Worm (Caenorhabditis elegans): ENCODE results near the gene famk-1.
A peak's percentile ranks its signal among the peaks of the same experiment; 100 is the strongest.

The famk-1 gene

DNA sequence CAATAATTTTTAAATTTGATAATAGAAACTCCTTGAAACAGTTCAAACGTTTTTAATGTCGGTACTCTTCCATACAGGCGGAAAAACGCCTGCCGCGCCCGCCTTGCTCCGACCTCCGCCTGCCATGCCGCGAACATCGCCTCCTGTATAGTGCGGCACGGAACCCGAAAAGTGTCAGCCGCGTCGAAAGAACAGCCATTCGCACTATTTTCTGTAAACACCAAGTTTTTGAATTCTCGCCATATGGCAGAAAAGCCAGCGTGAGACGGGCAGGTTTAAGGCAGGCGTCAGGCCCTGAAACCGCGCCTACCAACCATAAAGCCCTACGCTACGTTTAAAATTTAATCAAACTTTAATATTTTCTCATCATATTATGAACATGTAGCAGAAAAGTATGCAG, 9.7 kb upstream of the famk-1 start:
- TF ChIP-seq efl-1 (optimal IDR thresholded peaks at IDR 0.05) (no peak), efl-1 (GFP tag; optimal IDR thresholded peaks at IDR 0.05 in 1 of 2) (peak in 1 of 2 experiments; percentile 71), nhr-20 (tag; optimal IDR thresholded peaks at IDR 0.05) (no peak), snpc-4 (tag; optimal IDR thresholded peaks at IDR 0.05) (peak; percentile 39)

DNA sequence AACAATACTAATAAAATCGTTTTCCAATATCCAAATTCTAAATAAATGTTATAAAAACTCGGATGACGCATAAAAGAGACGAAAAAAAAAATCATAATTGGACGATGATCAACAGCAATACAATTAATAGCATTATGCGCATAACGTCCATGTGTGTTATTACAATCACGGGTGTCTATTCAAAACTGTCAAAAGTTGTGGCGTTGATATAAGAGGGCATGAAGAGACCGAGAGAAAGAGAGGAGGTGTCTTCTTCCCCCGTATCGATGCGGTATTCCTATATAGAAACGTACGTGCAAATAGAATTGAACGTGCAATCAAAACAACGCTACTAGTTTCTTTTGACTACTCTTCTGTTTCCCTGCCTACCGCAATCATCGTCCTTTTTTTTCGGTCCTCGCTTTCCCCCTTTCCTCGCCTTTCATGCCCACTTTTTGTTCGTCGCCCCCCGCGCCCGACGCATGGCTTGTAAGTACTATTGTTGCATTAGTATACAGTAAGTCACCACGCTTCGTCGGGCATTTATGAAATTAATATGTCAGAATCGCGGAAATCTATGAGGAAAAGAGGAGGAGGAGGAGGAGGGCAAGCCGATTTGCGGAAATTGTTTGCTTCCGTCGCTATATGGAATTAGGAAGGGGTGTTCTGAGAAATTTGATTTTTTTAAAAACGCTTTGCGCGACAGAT, 8.9 kb upstream of the famk-1 start:
- peak; percentile 86 for TF ChIP-seq nhr-85 (tag)
- TF ChIP-seq nhr-28 (tag; optimal IDR thresholded peaks at IDR 0.05): no peak
- TF ChIP-seq sup-37 (GFP tag; optimal IDR thresholded peaks at IDR 0.05): no peak
- TF ChIP-seq skn-1 (tag; optimal IDR thresholded peaks at IDR 0.05): peak; percentile 2
- TF ChIP-seq snu-23 (GFP tag; optimal IDR thresholded peaks at IDR 0.05): peak; percentile 33
- TF ChIP-seq mep-1 (tag; optimal IDR thresholded peaks at IDR 0.05): peak; percentile 36
- TF ChIP-seq lin-35 (GFP tag; optimal IDR thresholded peaks at IDR 0.05): peak in 1 of 2 experiments; percentile 21
- TF ChIP-seq efl-1 (optimal IDR thresholded peaks at IDR 0.05): no peak
- peak in 1 of 2 experiments; percentile 91 for TF ChIP-seq efl-1 (GFP tag; optimal IDR thresholded peaks at IDR 0.05 in 1 of 2)
- TF ChIP-seq lin-14 (GFP tag; optimal IDR thresholded peaks at IDR 0.05): peak; percentile 56
- peak; percentile 7 for TF ChIP-seq blmp-1 (tag; optimal IDR thresholded peaks at IDR 0.05)
- TF ChIP-seq nhr-20 (tag; optimal IDR thresholded peaks at IDR 0.05): peak; percentile 22
- TF ChIP-seq fkh-10 (GFP tag; optimal IDR thresholded peaks at IDR 0.05): no peak

DNA sequence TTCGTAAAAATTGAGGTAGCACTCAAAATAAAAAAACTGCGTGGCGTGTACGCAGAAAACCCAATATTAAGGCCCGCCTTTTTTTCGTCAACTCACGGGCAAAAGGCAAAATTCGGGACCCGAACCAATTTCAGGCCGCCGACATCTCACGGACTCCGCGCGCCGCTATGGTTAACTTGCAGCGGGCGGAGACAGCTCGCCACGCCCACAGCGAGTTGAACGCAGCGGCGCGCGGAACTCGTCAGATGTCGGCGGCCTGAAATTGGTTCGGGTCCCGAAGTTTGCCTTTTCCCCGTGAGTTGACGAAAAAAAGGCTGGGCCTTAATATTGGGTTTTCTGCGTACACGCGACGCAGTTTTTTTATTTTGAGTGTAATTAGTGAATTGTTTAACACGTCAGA, 8.0 kb upstream of the famk-1 start:
- TF ChIP-seq elt-3 (tag; optimal IDR thresholded peaks at IDR 0.05) (no peak), snpc-4 (tag; optimal IDR thresholded peaks at IDR 0.05) (peak; percentile 0)

DNA sequence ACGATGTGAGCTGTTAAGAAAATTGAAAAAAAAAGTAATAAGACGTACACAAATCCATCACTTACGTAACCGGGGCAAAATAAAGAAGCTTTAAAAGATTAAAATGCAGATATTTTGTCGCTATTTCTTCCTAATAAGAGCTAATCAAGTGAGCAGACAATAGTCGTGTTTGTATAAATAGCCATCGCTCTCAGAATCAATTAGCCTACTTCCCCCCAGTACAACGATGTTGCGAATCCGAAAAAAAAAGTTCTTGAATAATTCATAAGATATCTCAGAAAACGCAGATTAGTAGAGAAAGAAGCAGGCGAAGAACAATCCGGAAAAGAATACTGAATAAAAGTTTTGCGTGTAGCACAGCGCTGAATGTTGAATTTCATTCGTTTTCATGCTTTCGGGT, 2.2 kb upstream of the famk-1 start:
- TF ChIP-seq nhr-237 (tag; optimal IDR thresholded peaks at IDR 0.05): no peak
- peak; percentile 41 for TF ChIP-seq lin-14 (GFP tag; optimal IDR thresholded peaks at IDR 0.05)
- TF ChIP-seq nhr-71 (tag; optimal IDR thresholded peaks at IDR 0.05): peak; percentile 9
- peak; percentile 78 for TF ChIP-seq unc-86 (tag; optimal IDR thresholded peaks at IDR 0.05)
- peak; percentile 97 for TF ChIP-seq dsc-1 (tag; optimal IDR thresholded peaks at IDR 0.05)
- TF ChIP-seq nhr-47 (tag; optimal IDR thresholded peaks at IDR 0.05): peak; percentile 17
- no peak for TF ChIP-seq lin-15B (tag; optimal IDR thresholded peaks at IDR 0.05)
- peak; percentile 18 for TF ChIP-seq fkh-4 (tag; optimal IDR thresholded peaks at IDR 0.05; ENCODE audit: borderline replicate concordance)

DNA sequence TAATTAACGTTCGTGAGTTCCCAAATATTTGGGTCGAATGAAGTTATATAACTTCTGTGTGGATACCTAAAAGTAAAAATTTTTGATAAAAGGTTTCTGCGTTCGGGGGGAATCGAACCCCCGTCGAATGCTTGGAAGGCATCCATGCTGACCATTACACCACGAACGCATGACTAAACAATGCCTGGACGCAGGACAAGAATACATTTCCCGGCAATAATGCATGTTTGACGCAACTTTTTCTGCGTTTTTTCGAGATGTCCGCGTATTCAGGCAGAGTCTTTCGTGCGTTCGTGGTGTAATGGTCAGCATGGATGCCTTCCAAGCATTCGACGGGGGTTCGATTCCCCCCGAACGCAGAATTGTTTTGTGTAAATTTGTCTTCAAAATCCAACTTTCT, 12.3 kb downstream of the famk-1 start:
- TF ChIP-seq hlh-4 (tag; optimal IDR thresholded peaks at IDR 0.05): no peak
- TF ChIP-seq nhr-20 (tag; optimal IDR thresholded peaks at IDR 0.05): peak; percentile 56
- TF ChIP-seq mdl-1 (tag; optimal IDR thresholded peaks at IDR 0.05): peak in 1 of 2 experiments; percentile 52
- no peak for TF ChIP-seq fos-1 (tag; optimal IDR thresholded peaks at IDR 0.05)
- TF ChIP-seq sup-37 (GFP tag; optimal IDR thresholded peaks at IDR 0.05): no peak
- no peak for TF ChIP-seq lir-3 (tag; optimal IDR thresholded peaks at IDR 0.05; ENCODE audit: poor library complexity)
- no peak for TF ChIP-seq ces-1 (GFP tag; optimal IDR thresholded peaks at IDR 0.05)
- TF ChIP-seq elt-3 (tag; optimal IDR thresholded peaks at IDR 0.05): peak in 2 of 6 experiments; percentile 22 to 55
- peak in 1 of 2 experiments; percentile 41 for TF ChIP-seq lsy-2 (tag; optimal IDR thresholded peaks at IDR 0.05)
- TF ChIP-seq pqm-1 (tag; optimal IDR thresholded peaks at IDR 0.05): no peak
- peak; percentile 60 for TF ChIP-seq nhr-19 (GFP tag; conservative IDR thresholded peaks at IDR 0.05)
- 0 out of 2 replicates have a peak, but pooled peaks have one; percentile 26 for TF ChIP-seq grh-1 (GFP tag; IDR thresholded peaks at IDR 0.05)
- TF ChIP-seq dsc-1 (tag; optimal IDR thresholded peaks at IDR 0.05): peak; percentile 23
- peak; percentile 24 for TF ChIP-seq mep-1 (tag; optimal IDR thresholded peaks at IDR 0.05)
- no peak for TF ChIP-seq nhr-28 (tag; optimal IDR thresholded peaks at IDR 0.05)
- peak; percentile 31 for TF ChIP-seq C16A3.4 (tag; optimal IDR thresholded peaks at IDR 0.05)
- no peak for TF ChIP-seq ama-1 (optimal IDR thresholded peaks at IDR 0.05)
- TF ChIP-seq unc-62 (GFP tag; optimal IDR thresholded peaks at IDR 0.05): no peak
- TF ChIP-seq efl-3 (GFP tag; optimal IDR thresholded peaks at IDR 0.05): no peak
- no peak for TF ChIP-seq aha-1 (tag; optimal IDR thresholded peaks at IDR 0.05)
- TF ChIP-seq jun-1 (tag; optimal IDR thresholded peaks at IDR 0.05): peak; percentile 20
- TF ChIP-seq lin-39 (tag; optimal IDR thresholded peaks at IDR 0.05): no peak
- TF ChIP-seq efl-1 (optimal IDR thresholded peaks at IDR 0.05): peak in 1 of 2 experiments; percentile 9
- TF ChIP-seq efl-1 (GFP tag; optimal IDR thresholded peaks at IDR 0.05 in 1 of 2): peak in 1 of 2 experiments; percentile 14
- no peak for TF ChIP-seq fkh-4 (tag; optimal IDR thresholded peaks at IDR 0.05; ENCODE audit: borderline replicate concordance)
- TF ChIP-seq nhr-47 (tag; optimal IDR thresholded peaks at IDR 0.05): peak; percentile 58
- TF ChIP-seq lin-35 (GFP tag; optimal IDR thresholded peaks at IDR 0.05): peak in 1 of 2 experiments; percentile 72
- TF ChIP-seq ceh-88 (GFP tag; IDR thresholded peaks at IDR 0.05): no peak
- TF ChIP-seq zip-4 (GFP tag; optimal IDR thresholded peaks at IDR 0.05): no peak
- TF ChIP-seq pag-3 (tag; optimal IDR thresholded peaks at IDR 0.05; ENCODE audit: borderline replicate concordance, insufficient read depth): no peak
- no peak for TF ChIP-seq C34B4.2 (tag; optimal IDR thresholded peaks at IDR 0.05)

Data from whole organism, L1 larva.